Worm (Caenorhabditis elegans): ENCODE results near the gene ZK666.14.

The ZK666.14 gene

ce11 chrII:10494467-10494866, at the start of gene ZK666.14:
Gene ZK666.14, plus strand, starts transcription at chrII:10494767.
- no peak for TF ChIP-seq snpc-4 (GFP tag; optimal IDR thresholded peaks at IDR 0.05)
- no peak for TF ChIP-seq snpc-4 (tag; optimal IDR thresholded peaks at IDR 0.05)
- no peak for TF ChIP-seq akir-1 (GFP tag; optimal IDR thresholded peaks at IDR 0.05)
- TF ChIP-seq F22D6.2 (tag; optimal IDR thresholded peaks at IDR 0.05): no peak
- TF ChIP-seq unc-62 (GFP tag; optimal IDR thresholded peaks at IDR 0.05): no peak
- no peak for TF ChIP-seq zfh-2 (GFP tag; conservative IDR thresholded peaks at IDR 0.05)

- peak; percentile 76 for TF ChIP-seq lsl-1 (GFP tag; optimal IDR thresholded peaks at IDR 0.05)
- TF ChIP-seq Y53G8AR.9 (GFP tag; conservative IDR thresholded peaks at IDR 0.05): no peak
- TF ChIP-seq madf-8 (GFP tag; conservative IDR thresholded peaks at IDR 0.05): peak; percentile 86
- TF ChIP-seq lag-1 (GFP tag; IDR thresholded peaks at IDR 0.05): no peak
- peak; percentile 57 for TF ChIP-seq xnd-1 (tag; optimal IDR thresholded peaks at IDR 0.05)
- peak; percentile 83 for TF ChIP-seq madf-6 (GFP tag; IDR thresholded peaks at IDR 0.05)
- TF ChIP-seq lin-54 (GFP tag; optimal IDR thresholded peaks at IDR 0.05): no peak
- peak; percentile 28 for TF ChIP-seq snpc-3.4 (tag; optimal IDR thresholded peaks at IDR 0.05)
These were observed 49.4 kb upstream of the ZK666.14 start for ce11 chrII:10444971-10445707.

- no peak for TF ChIP-seq nfya-1 (tag; optimal IDR thresholded peaks at IDR 0.05; ENCODE audit: borderline replicate concordance, insufficient read depth)
- TF ChIP-seq F57A8.1 (GFP tag; optimal IDR thresholded peaks at IDR 0.05): no peak
- no peak for TF ChIP-seq ekl-4 (GFP tag; IDR thresholded peaks at IDR 0.05)
- no peak for TF ChIP-seq F55B11.4 (tag; optimal IDR thresholded peaks at IDR 0.05; ENCODE audit: borderline replicate concordance, insufficient read depth)
- no peak for TF ChIP-seq F37B4.10 (GFP tag; IDR thresholded peaks at IDR 0.05)
- TF ChIP-seq bed-2 (GFP tag; IDR thresholded peaks at IDR 0.05): no peak
- TF ChIP-seq ccch-3 (GFP tag; optimal IDR thresholded peaks at IDR 0.05): no peak
- no peak for TF ChIP-seq nhr-90 (tag; optimal IDR thresholded peaks at IDR 0.05)
- TF ChIP-seq lsl-1 (GFP tag; optimal IDR thresholded peaks at IDR 0.05): no peak
- no peak for TF ChIP-seq dpl-1 (GFP tag; optimal IDR thresholded peaks at IDR 0.05)
- TF ChIP-seq zim-3 (tag; optimal IDR thresholded peaks at IDR 0.05): no peak
- TF ChIP-seq rec-8 (tag; optimal IDR thresholded peaks at IDR 0.05): no peak
- no peak for TF ChIP-seq mcd-1 (GFP tag; IDR thresholded peaks at IDR 0.05)
- TF ChIP-seq C06A6.2 (GFP tag; conservative IDR thresholded peaks at IDR 0.05): no peak
- TF ChIP-seq rpc-1 (optimal IDR thresholded peaks at IDR 0.05): no peak
- no peak for TF ChIP-seq rpc-1 (tag; optimal IDR thresholded peaks at IDR 0.05)
- no peak for TF ChIP-seq ztf-28 (GFP tag; IDR thresholded peaks at IDR 0.05)
- peak; percentile 20; the same call in 1 of the 2 replicates for TF ChIP-seq hmg-1.2 (GFP tag; IDR thresholded peaks at IDR 0.05)
- no peak for TF ChIP-seq let-526 (GFP tag; IDR thresholded peaks at IDR 0.05)
- TF ChIP-seq nhr-27 (tag; optimal IDR thresholded peaks at IDR 0.05): no peak
- TF ChIP-seq him-1 (tag; optimal IDR thresholded peaks at IDR 0.05): no peak
- no peak for TF ChIP-seq Y53F4B.3 (GFP tag; IDR thresholded peaks at IDR 0.05)
- TF ChIP-seq repo-1 (tag; optimal IDR thresholded peaks at IDR 0.05): peak; percentile 50
- peak; percentile 8 for TF ChIP-seq die-1 (tag; optimal IDR thresholded peaks at IDR 0.05)
- peak; percentile 50 for TF ChIP-seq attf-5 (GFP tag; optimal IDR thresholded peaks at IDR 0.05)
- TF ChIP-seq attf-6 (GFP tag; IDR thresholded peaks at IDR 0.05): no peak
- no peak for TF ChIP-seq lin-54 (GFP tag; optimal IDR thresholded peaks at IDR 0.05)
- TF ChIP-seq somi-1 (GFP tag; optimal IDR thresholded peaks at IDR 0.05): no peak
- TF ChIP-seq nhr-179 (tag; optimal IDR thresholded peaks at IDR 0.05): no peak
- TF ChIP-seq sdz-38 (tag; optimal IDR thresholded peaks at IDR 0.05): no peak
- TF ChIP-seq B0336.3 (GFP tag; IDR thresholded peaks at IDR 0.05): peak; percentile 46; the same call in 1 of the 2 replicates
- TF ChIP-seq ZK185.1 (tag; optimal IDR thresholded peaks at IDR 0.05; ENCODE audit: poor library complexity, severe bottlenecking): no peak
- TF ChIP-seq ceh-40 (GFP tag; IDR thresholded peaks at IDR 0.05): no peak
These were observed 48.8 kb upstream of the ZK666.14 start for ce11 chrII:10445738-10446137.

Data from whole organism, young adult.